Worm (Caenorhabditis elegans) whole organism, L4 larva: ENCODE measurements around the gene pmt-2.

Source experiments
- D1046.2 ChIP-seq: fragments of 200-800 bp; sonication (Bioruptor generic); IDR thresholded peaks from 2 replicates; pipeline ENCODE4 v1.3.6; 2022; ENCODE audit warnings: missing genetic modification characterization, missing compliant biosample characterization
- F10B5.3 ChIP-seq: sonication (generic microtip); optimal IDR thresholded peaks from 2 replicates; lab custom pipeline; 2016; ENCODE audit warnings: mild to moderate bottlenecking, missing genetic modification characterization, missing compliant biosample characterization
- F37D6.2 ChIP-seq: sonication (generic microtip); optimal IDR thresholded peaks from 2 replicates; lab custom pipeline; 2016; ENCODE audit warnings: mild to moderate bottlenecking, missing genetic modification characterization, missing compliant biosample characterization
- F49E8.2 ChIP-seq: sonication (generic microtip); optimal IDR thresholded peaks from 2 replicates; lab custom pipeline; 2016; ENCODE audit warnings: missing compliant biosample characterization, mild to moderate bottlenecking, missing genetic modification characterization, borderline replicate concordance
- R02D3.7 ChIP-seq: fragments of 150-350 bp; sonication (generic microtip); optimal IDR thresholded peaks from 3 replicates; lab custom pipeline; 2014; ENCODE audit warnings: missing biosample characterization, missing genetic modification characterization
- T20F7.1 ChIP-seq: fragments of 200-800 bp; sonication (Bioruptor generic); optimal IDR thresholded peaks from 2 replicates; lab custom pipeline; 2018; ENCODE audit warnings: mild to moderate bottlenecking, missing genetic modification characterization, missing compliant biosample characterization
- Y5F2A.4 ChIP-seq: fragments of 200-800 bp; sonication (Bioruptor generic); optimal IDR thresholded peaks from 2 replicates; lab custom pipeline; 2018; ENCODE audit warnings: mild to moderate bottlenecking, missing genetic modification characterization, missing compliant biosample characterization
- aly-2 ChIP-seq: sonication (generic microtip); optimal IDR thresholded peaks from 2 replicates; lab custom pipeline; 2018; ENCODE audit warnings: missing biosample characterization, missing genetic modification characterization
- ama-1 ChIP-seq: fragments of 150-350 bp; optimal IDR thresholded peaks from 2 replicates; lab custom pipeline; 2014; ENCODE audit warnings: inconsistent platforms, mixed read lengths
- ceh-28 ChIP-seq: fragments of 150-350 bp; optimal IDR thresholded peaks from 2 replicates; lab custom pipeline; 2014; ENCODE audit warnings: missing biosample characterization, missing genetic modification reagents, missing genetic modification characterization
- dpl-1 ChIP-seq: fragments of 150-350 bp; optimal IDR thresholded peaks from 2 replicates; lab custom pipeline; 2014; ENCODE audit warnings: missing biosample characterization, missing genetic modification reagents, missing genetic modification characterization
- duxl-1 ChIP-seq: sonication (generic microtip); optimal IDR thresholded peaks from 2 replicates; lab custom pipeline; 2016; ENCODE audit warnings: mild to moderate bottlenecking, missing genetic modification characterization, moderate library complexity, missing compliant biosample characterization; ENCODE audit not compliant: poor library complexity
- dve-1 ChIP-seq: sonication (generic microtip); optimal IDR thresholded peaks from 2 replicates; lab custom pipeline; 2017; ENCODE audit warnings: antibody characterized with exemption, mild to moderate bottlenecking, missing genetic modification characterization, missing compliant biosample characterization; ENCODE audit not compliant: insufficient read depth
- hif-1 ChIP-seq, 2 experiments: sonication (generic microtip); optimal IDR thresholded peaks; 2 replicates each; lab custom pipeline; 2016 to 2017; ENCODE audit warnings: missing compliant biosample characterization in 2 of 2, missing genetic modification characterization in 2 of 2, missing genetic modification reagents in 2 of 2, missing genotype in 2 of 2, mild to moderate bottlenecking in 1 of 2
- hlh-30 ChIP-seq: sonication (generic microtip); optimal IDR thresholded peaks from 2 replicates; lab custom pipeline; 2017; ENCODE audit warnings: antibody characterized with exemption, mild to moderate bottlenecking, missing genetic modification characterization, missing compliant biosample characterization; ENCODE audit not compliant: insufficient read depth
- hmg-1.1 ChIP-seq: fragments of 200-800 bp; sonication (Bioruptor generic); IDR thresholded peaks from 2 replicates; pipeline ENCODE4 v1.3.6; 2022; ENCODE audit warnings: missing genetic modification reagents, missing genetic modification characterization, missing compliant biosample characterization
- lim-7 ChIP-seq: fragments of 200-800 bp; sonication (Bioruptor generic); IDR thresholded peaks from 2 replicates; pipeline ENCODE4 v1.3.6; 2022; ENCODE audit warnings: missing genetic modification characterization, missing compliant biosample characterization
- lin-15B ChIP-seq: fragments of 150-350 bp; sonication (generic microtip); optimal IDR thresholded peaks from 3 replicates; lab custom pipeline; 2014; ENCODE audit warnings: missing biosample characterization, missing genetic modification characterization
- lin-38 ChIP-seq: fragments of 200-800 bp; sonication (Bioruptor generic); IDR thresholded peaks from 2 replicates; pipeline ENCODE4 v1.3.6; 2022; ENCODE audit warnings: missing genetic modification reagents, missing genetic modification characterization, missing compliant biosample characterization
- lsy-2 ChIP-seq, 2 experiments: fragments of 150-350 bp in 1 of 2; sonication (generic microtip) in 1 of 2; optimal IDR thresholded peaks; 2 replicates each; lab custom pipeline; 2014 to 2017; ENCODE audit warnings: missing biosample characterization in 2 of 2, missing genetic modification characterization in 2 of 2
- madf-5 ChIP-seq, 2 experiments: fragments of 200-800 bp; sonication (Bioruptor generic); IDR thresholded peaks; 2 replicates each; pipeline ENCODE4 v1.3.6; 2022; ENCODE audit warnings: missing compliant biosample characterization in 2 of 2, missing genetic modification characterization in 2 of 2
- mep-1 ChIP-seq: fragments of 150-350 bp; sonication (generic microtip); optimal IDR thresholded peaks from 3 replicates; lab custom pipeline; 2014; ENCODE audit warnings: missing biosample characterization, missing genetic modification characterization
- mxl-3 ChIP-seq: fragments of 200-800 bp; sonication (Bioruptor generic); optimal IDR thresholded peaks from 2 replicates; lab custom pipeline; 2018; ENCODE audit warnings: mild to moderate bottlenecking, missing genetic modification characterization, missing compliant biosample characterization
- nhr-10 ChIP-seq: fragments of 150-350 bp; optimal IDR thresholded peaks from 2 replicates; lab custom pipeline; 2014; ENCODE audit warnings: missing biosample characterization, missing genetic modification characterization
- nhr-102 ChIP-seq: sonication (generic microtip); optimal IDR thresholded peaks from 2 replicates; lab custom pipeline; 2016; ENCODE audit warnings: mild to moderate bottlenecking, missing genetic modification characterization, moderate library complexity, missing compliant biosample characterization
- nhr-11 ChIP-seq: fragments of 150-350 bp; optimal IDR thresholded peaks from 2 replicates; lab custom pipeline; 2014; ENCODE audit warnings: missing biosample characterization, missing genetic modification characterization
- nhr-25 ChIP-seq: sonication (generic microtip); optimal IDR thresholded peaks from 2 replicates; lab custom pipeline; 2017; ENCODE audit warnings: missing genetic modification characterization, mild to moderate bottlenecking, missing compliant biosample characterization, antibody characterized with exemption, moderate library complexity, borderline replicate concordance; ENCODE audit not compliant: insufficient read depth
- nhr-48 ChIP-seq: sonication (generic microtip); optimal IDR thresholded peaks from 2 replicates; lab custom pipeline; 2016; ENCODE audit warnings: mild to moderate bottlenecking, missing genetic modification characterization, missing compliant biosample characterization
- nhr-77 ChIP-seq: fragments of 150-350 bp; optimal IDR thresholded peaks from 2 replicates; lab custom pipeline; 2014; ENCODE audit warnings: missing biosample characterization, missing genetic modification characterization
- rbr-2 ChIP-seq: sonication (generic microtip); optimal IDR thresholded peaks from 2 replicates; lab custom pipeline; 2016; ENCODE audit warnings: missing genotype, missing genetic modification characterization, missing compliant biosample characterization
- skn-1 ChIP-seq: fragments of 150-350 bp; optimal IDR thresholded peaks from 2 replicates; lab custom pipeline; 2014; ENCODE audit warnings: missing biosample characterization, missing genetic modification characterization
- snpc-1.2 ChIP-seq: fragments of 200-800 bp; sonication (Bioruptor generic); IDR thresholded peaks from 2 replicates; pipeline ENCODE4 v1.3.6; 2022; ENCODE audit warnings: missing genetic modification reagents, missing genetic modification characterization, missing compliant biosample characterization
- snpc-4 ChIP-seq: fragments of 150-350 bp; optimal IDR thresholded peaks from 2 replicates; lab custom pipeline; 2014; ENCODE audit warnings: missing biosample characterization, missing genetic modification characterization
- tra-1 ChIP-seq: fragments of 200-800 bp; sonication (Bioruptor generic); IDR thresholded peaks from 2 replicates; pipeline ENCODE4 v1.3.6; 2022; ENCODE audit warnings: missing genetic modification reagents, missing genetic modification characterization, missing compliant biosample characterization
- unc-130 ChIP-seq: sonication (generic microtip); optimal IDR thresholded peaks from 2 replicates; lab custom pipeline; 2016; ENCODE audit warnings: missing genetic modification reagents, missing genetic modification characterization, missing compliant biosample characterization
- ztf-7 ChIP-seq: fragments of 150-350 bp; optimal IDR thresholded peaks from 2 replicates; lab custom pipeline; 2014; ENCODE audit warnings: missing biosample characterization, missing genetic modification characterization

pmt-2 gene

ce11 chrV:4606828-4607227 is 21.6 kb upstream of the pmt-2 start, which contains the start of gene txt-6:
TSS of gene txt-6 (minus strand) at chrV:4606928.
- TF ChIP-seq ztf-7 (tag; lab: Kevin White, UChicago) (no peak), lsy-2 (tag; optimal IDR thresholded peaks at IDR 0.05; lab: Kevin White, UChicago) (no peak), duxl-1 (tag; lab: Kevin White, UChicago) (no peak), madf-5 (GFP tag; IDR thresholded peaks at IDR 0.05; lab: Robert Waterston, UW) (0 out of 4 replicates have a peak, but pooled peaks of 1 of the 2 experiments have one; percentile 41), D1046.2 (GFP tag; lab: Robert Waterston, UW) (no peak)

DNA sequence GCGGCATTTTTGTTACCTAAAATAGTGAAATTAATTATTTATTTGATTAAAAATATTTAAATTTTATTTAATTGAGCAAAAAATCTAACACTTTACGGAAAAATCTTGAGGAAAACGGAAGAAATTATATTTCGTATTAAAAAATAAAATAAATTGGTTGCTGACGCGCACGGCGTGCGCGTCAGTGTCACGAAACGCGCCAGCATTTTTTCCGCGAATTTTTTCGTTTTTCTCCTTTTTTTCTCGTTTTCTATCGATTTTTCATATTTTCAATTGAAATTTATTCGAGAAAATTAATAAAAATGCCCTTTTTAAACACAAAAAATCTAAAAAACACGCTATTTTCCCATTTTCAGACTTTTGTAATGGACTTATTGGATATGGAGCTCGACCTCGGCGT is 12.6 kb upstream of the pmt-2 start, which contains the start of the genes Y61A9LA.10 and F54D11.4:
Gene Y61A9LA.10, minus strand, starts transcription at position 16 of the 400 bp plus-strand sequence.
Gene F54D11.4, plus strand, starts transcription at position 350 of the 400 bp plus-strand sequence.
- TF ChIP-seq lin-15B (tag; lab: Kevin White, UChicago) (no peak), hif-1 (tag; optimal IDR thresholded peaks at IDR 0.05; lab: Kevin White, UChicago) (no peak), hlh-30 (peak; percentile 27), snpc-1.2 (no peak), mxl-3 (GFP tag; lab: Kevin White, UChicago) (no peak), rbr-2 (tag; lab: Kevin White, UChicago) (peak; percentile 50), duxl-1 (tag; lab: Kevin White, UChicago) (no peak), lsy-2 (tag; optimal IDR thresholded peaks at IDR 0.05; lab: Kevin White, UChicago) (peak in 1 of 2 experiments; percentile 83), dpl-1 (GFP tag; lab: Kevin White, UChicago) (peak; percentile 72), F10B5.3 (tag; lab: Kevin White, UChicago) (peak; percentile 9), dve-1 (peak; percentile 52), lim-7 (GFP tag; lab: Robert Waterston, UW) (no peak), nhr-102 (peak; percentile 51), mep-1 (tag; lab: Kevin White, UChicago) (peak; percentile 66), skn-1 (no peak), nhr-10 (tag; lab: Kevin White, UChicago) (no peak), ztf-7 (tag; lab: Kevin White, UChicago) (peak; percentile 54), F37D6.2 (peak; percentile 22), lin-38 (GFP tag; lab: Robert Waterston, UW) (peak; percentile 69), nhr-77 (tag; lab: Kevin White, UChicago) (peak; percentile 52), T20F7.1 (GFP tag; lab: Kevin White, UChicago) (no peak)

ce11 chrV:4617260-4617659 is 11.1 kb upstream of the pmt-2 start, which contains the start of gene sumv-2:
TSS of gene sumv-2 (plus strand) at chrV:4617560.
- no peak for TF ChIP-seq F10B5.3 (tag; lab: Kevin White, UChicago)
- TF ChIP-seq hmg-1.1 = no peak
- TF ChIP-seq nhr-11 = no peak
- no peak for TF ChIP-seq ama-1 (lab: Kevin White, UChicago)
- TF ChIP-seq ceh-28 = no peak
- TF ChIP-seq nhr-48 = no peak
- no peak for TF ChIP-seq aly-2 (tag; lab: Kevin White, UChicago)
- no peak for TF ChIP-seq nhr-25 (tag; lab: Kevin White, UChicago)
- no peak for TF ChIP-seq unc-130 (GFP tag; lab: Kevin White, UChicago)
- TF ChIP-seq tra-1 (GFP tag; lab: Robert Waterston, UW) = no peak
- TF ChIP-seq F49E8.2 (tag; lab: Kevin White, UChicago) = no peak
- TF ChIP-seq R02D3.7 (tag; lab: Kevin White, UChicago) = no peak
- TF ChIP-seq duxl-1 (tag; lab: Kevin White, UChicago) = no peak
- no peak for TF ChIP-seq Y5F2A.4 (GFP tag; lab: Kevin White, UChicago)
- no peak for TF ChIP-seq snpc-4 (tag; lab: Kevin White, UChicago)
- TF ChIP-seq, all 104 proteins: peak for 0
